Worm (Caenorhabditis elegans): Measurements from ENCODE around the gene M01H9.3.

The M01H9.3 gene

ce11 chrIV:4429901-4430300 lies 47.0 kb downstream of the M01H9.3 start, which contains the start of the genes str-185 and R08C7.5:
str-185 (minus strand) TSS chrIV:4430001.
R08C7.5 (plus strand) TSS chrIV:4430229.
- no peak for TF ChIP-seq lsy-2 (tag; optimal IDR thresholded peaks at IDR 0.05)
- no peak for TF ChIP-seq cnd-1 (tag; optimal IDR thresholded peaks at IDR 0.05)
- no peak for TF ChIP-seq elt-1 (tag; optimal IDR thresholded peaks at IDR 0.05; ENCODE audit: borderline replicate concordance, insufficient read depth)
- no peak for TF ChIP-seq sem-2 (GFP tag; optimal IDR thresholded peaks at IDR 0.05)
- no peak for TF ChIP-seq unc-39 (tag; optimal IDR thresholded peaks at IDR 0.05)
- no peak for TF ChIP-seq blmp-1 (tag; optimal IDR thresholded peaks at IDR 0.05)

DNA sequence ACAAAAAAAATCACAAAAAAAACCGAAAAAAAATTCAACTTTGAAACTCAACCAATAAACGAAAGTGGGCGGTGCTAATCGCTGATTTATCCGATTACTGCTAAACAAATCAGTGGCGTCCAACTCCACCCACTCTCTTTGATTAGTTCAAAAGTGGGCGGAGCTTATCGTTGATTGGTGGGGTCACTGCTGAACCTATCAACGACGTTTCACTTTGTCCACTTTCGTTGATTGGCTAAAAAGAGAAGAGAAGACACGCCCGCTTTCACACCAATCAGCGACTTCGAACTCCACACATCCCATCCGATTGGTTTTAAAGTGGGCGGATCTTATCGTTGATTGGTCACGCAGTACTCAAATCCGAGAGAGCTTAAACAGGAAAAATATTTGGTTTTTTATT lies 53.0 kb downstream of the M01H9.3 start:
- no peak for TF ChIP-seq ceh-43 (GFP tag; optimal IDR thresholded peaks at IDR 0.05)
- no peak for TF ChIP-seq sem-2 (GFP tag; optimal IDR thresholded peaks at IDR 0.05)
- no peak for TF ChIP-seq flh-1 (GFP tag; optimal IDR thresholded peaks at IDR 0.05)
- TF ChIP-seq ham-2 (GFP tag; optimal IDR thresholded peaks at IDR 0.05) = no peak
- no peak for TF ChIP-seq unc-62 (GFP tag; optimal IDR thresholded peaks at IDR 0.05)
- TF ChIP-seq ces-1 (GFP tag; optimal IDR thresholded peaks at IDR 0.05) = no peak
- no peak for TF ChIP-seq mls-2 (tag; optimal IDR thresholded peaks at IDR 0.05)
- TF ChIP-seq nhr-2 (tag; optimal IDR thresholded peaks at IDR 0.05) = no peak
- TF ChIP-seq hlh-1 (tag; optimal IDR thresholded peaks at IDR 0.05) = no peak
- no peak for TF ChIP-seq nhr-28 (tag; optimal IDR thresholded peaks at IDR 0.05)
- TF ChIP-seq lsy-2 (tag; optimal IDR thresholded peaks at IDR 0.05) = no peak
- no peak for TF ChIP-seq mep-1 (tag; optimal IDR thresholded peaks at IDR 0.05)
- no peak for TF ChIP-seq cnd-1 (tag; optimal IDR thresholded peaks at IDR 0.05)
- no peak for TF ChIP-seq blmp-1 (tag; optimal IDR thresholded peaks at IDR 0.05)
- no peak for TF ChIP-seq zip-8 (tag; optimal IDR thresholded peaks at IDR 0.05)
- TF ChIP-seq unc-120 (tag; optimal IDR thresholded peaks at IDR 0.05; ENCODE audit: poor library complexity, severe bottlenecking) = no peak
- no peak for TF ChIP-seq drap-1 (GFP tag; optimal IDR thresholded peaks at IDR 0.05)
- TF ChIP-seq tbx-8 (GFP tag; optimal IDR thresholded peaks at IDR 0.05) = no peak

ce11 chrIV:4423026-4423425 lies 53.8 kb downstream of the M01H9.3 start:
- TF ChIP-seq M03D4.4 (tag; optimal IDR thresholded peaks at IDR 0.05) (no peak), elt-1 (tag; optimal IDR thresholded peaks at IDR 0.05; ENCODE audit: borderline replicate concordance, insufficient read depth) (no peak), ceh-39 (tag; optimal IDR thresholded peaks at IDR 0.05) (no peak), nhr-237 (tag; optimal IDR thresholded peaks at IDR 0.05) (no peak), unc-120 (tag; optimal IDR thresholded peaks at IDR 0.05; ENCODE audit: poor library complexity, severe bottlenecking) (no peak), nhr-28 (tag; optimal IDR thresholded peaks at IDR 0.05) (no peak), lsy-2 (tag; optimal IDR thresholded peaks at IDR 0.05) (no peak), mls-2 (tag; optimal IDR thresholded peaks at IDR 0.05) (no peak), drap-1 (GFP tag; optimal IDR thresholded peaks at IDR 0.05) (no peak), zip-8 (tag; optimal IDR thresholded peaks at IDR 0.05) (no peak), pha-4 (tag; optimal IDR thresholded peaks at IDR 0.05) (no peak), snpc-4 (tag; optimal IDR thresholded peaks at IDR 0.05) (no peak)

ce11 chrIV:4422029-4422428 lies 54.8 kb downstream of the M01H9.3 start, which contains the start of gene clec-175:
clec-175 (plus strand) TSS chrIV:4422329.
- no peak for TF ChIP-seq ces-1 (GFP tag; optimal IDR thresholded peaks at IDR 0.05)
- no peak for TF ChIP-seq unc-39 (tag; optimal IDR thresholded peaks at IDR 0.05)
- TF ChIP-seq ceh-83 (GFP tag; optimal IDR thresholded peaks at IDR 0.05) = no peak
- TF ChIP-seq mab-5 (tag; optimal IDR thresholded peaks at IDR 0.05) = no peak
- no peak for TF ChIP-seq pha-4 (tag; optimal IDR thresholded peaks at IDR 0.05)
- TF ChIP-seq ham-2 (GFP tag; optimal IDR thresholded peaks at IDR 0.05) = no peak
- no peak for TF ChIP-seq hlh-1 (tag; optimal IDR thresholded peaks at IDR 0.05)
- no peak for TF ChIP-seq cnd-1 (tag; optimal IDR thresholded peaks at IDR 0.05)
- TF ChIP-seq elt-1 (tag; optimal IDR thresholded peaks at IDR 0.05; ENCODE audit: borderline replicate concordance, insufficient read depth) = no peak
- TF ChIP-seq nhr-76 (tag; optimal IDR thresholded peaks at IDR 0.05) = no peak
- no peak for TF ChIP-seq ceh-43 (GFP tag; optimal IDR thresholded peaks at IDR 0.05)
- no peak for TF ChIP-seq ztf-11 (tag; optimal IDR thresholded peaks at IDR 0.05)
- TF ChIP-seq tbx-8 (GFP tag; optimal IDR thresholded peaks at IDR 0.05) = no peak
- TF ChIP-seq zip-8 (tag; optimal IDR thresholded peaks at IDR 0.05) = no peak
- no peak for TF ChIP-seq drap-1 (GFP tag; optimal IDR thresholded peaks at IDR 0.05)
- TF ChIP-seq M03D4.4 (tag; optimal IDR thresholded peaks at IDR 0.05) = no peak
- no peak for TF ChIP-seq elt-3 (tag; optimal IDR thresholded peaks at IDR 0.05)

Data from whole organism, mixed stage, embryonic.